Worm (Caenorhabditis elegans) whole organism, early embryonic: ENCODE data around the gene sri-30.

Experiments
- B0310.2 ChIP-seq: sonication (generic microtip); optimal IDR thresholded peaks from 2 replicates; lab custom pipeline; 2016; ENCODE audit warnings: mild to moderate bottlenecking, missing genetic modification characterization, missing compliant biosample characterization
- F13C5.2 ChIP-seq: sonication (generic microtip); optimal IDR thresholded peaks from 2 replicates; lab custom pipeline; 2017; ENCODE audit warnings: mild to moderate bottlenecking, missing genetic modification characterization, inconsistent platforms, missing compliant biosample characterization
- aly-1 ChIP-seq: sonication (generic microtip); optimal IDR thresholded peaks from 2 replicates; lab custom pipeline; 2016; ENCODE audit warnings: missing genetic modification characterization, missing compliant biosample characterization
- ama-1 ChIP-seq: fragments of 150-350 bp; optimal IDR thresholded peaks from 2 replicates; lab custom pipeline; 2014
- ceh-13 ChIP-seq: fragments of 200-800 bp; sonication (Bioruptor generic); optimal IDR thresholded peaks from 2 replicates; lab custom pipeline; 2018; ENCODE audit warnings: mild to moderate bottlenecking, missing genetic modification characterization, missing compliant biosample characterization
- ceh-36 ChIP-seq: sonication (generic microtip); optimal IDR thresholded peaks from 2 replicates; lab custom pipeline; 2016; ENCODE audit warnings: missing genetic modification characterization, inconsistent platforms, missing compliant biosample characterization
- ets-7 ChIP-seq: sonication (generic microtip); optimal IDR thresholded peaks from 2 replicates; lab custom pipeline; 2016; ENCODE audit warnings: missing genotype, missing genetic modification characterization, missing compliant biosample characterization
- flt-1 ChIP-seq: fragments of 200-800 bp; sonication (Bioruptor generic); IDR thresholded peaks from 2 replicates; pipeline ENCODE4 v1.3.6; 2022; ENCODE audit warnings: missing genetic modification characterization, missing compliant biosample characterization
- hmbx-1 ChIP-seq: sonication (generic microtip); optimal IDR thresholded peaks from 2 replicates; lab custom pipeline; 2016; ENCODE audit warnings: mild to moderate bottlenecking, missing genetic modification characterization, missing compliant biosample characterization
- hmg-4 ChIP-seq: fragments of 200-800 bp; sonication (Bioruptor generic); optimal IDR thresholded peaks from 2 replicates; lab custom pipeline; 2018; ENCODE audit warnings: mild to moderate bottlenecking, missing genetic modification characterization, missing compliant biosample characterization
- hnd-1 ChIP-seq: sonication (generic microtip); optimal IDR thresholded peaks from 2 replicates; lab custom pipeline; 2016; ENCODE audit warnings: missing genetic modification characterization, missing compliant biosample characterization
- pes-1 ChIP-seq: fragments of 200-800 bp; sonication (Bioruptor generic); IDR thresholded peaks from 2 replicates; pipeline ENCODE4 v1.3.6; 2022; ENCODE audit warnings: missing genetic modification reagents, missing genetic modification characterization, missing compliant biosample characterization
- scrt-1 ChIP-seq: fragments of 200-800 bp; sonication (Bioruptor generic); IDR thresholded peaks from 2 replicates; pipeline ENCODE4 v1.3.6; 2022; ENCODE audit warnings: missing genetic modification characterization, missing compliant biosample characterization
- sea-1 ChIP-seq: fragments of 200-800 bp; sonication (Bioruptor generic); conservative IDR thresholded peaks from 2 replicates; pipeline ENCODE4 v1.3.6; 2022; ENCODE audit warnings: missing genetic modification characterization, missing compliant biosample characterization
- tbx-11 ChIP-seq: fragments of 200-800 bp; sonication (Bioruptor generic); IDR thresholded peaks from 2 replicates; pipeline ENCODE4 v1.3.6; 2022; ENCODE audit warnings: missing genetic modification characterization, missing compliant biosample characterization
- tbx-37 ChIP-seq: fragments of 200-800 bp; sonication (Bioruptor generic); conservative IDR thresholded peaks from 2 replicates; pipeline ENCODE4 v1.3.6; 2022; ENCODE audit warnings: missing genetic modification reagents, missing genetic modification characterization, missing compliant biosample characterization
- tra-4 ChIP-seq: sonication (generic microtip); optimal IDR thresholded peaks from 2 replicates; lab custom pipeline; 2017; ENCODE audit warnings: missing genetic modification characterization, missing compliant biosample characterization

sri-30 gene

ce11 chrII:3045875-3046274 lies at the start of gene sri-30:
sri-30 (plus strand) TSS chrII:3046175.
- no peak for TF ChIP-seq flt-1
- no peak for TF ChIP-seq B0310.2 (tag; lab: Kevin White, UChicago)
- no peak for TF ChIP-seq ceh-13 (GFP tag; lab: Kevin White, UChicago)
- no peak for TF ChIP-seq ama-1 (lab: Kevin White, UChicago)
- TF ChIP-seq hmg-4 (GFP tag; lab: Kevin White, UChicago): no peak
- no peak for TF ChIP-seq ceh-36
- no peak for TF ChIP-seq tbx-37 (GFP tag; lab: Robert Waterston, UW)
- TF ChIP-seq tbx-11: no peak
- TF ChIP-seq scrt-1: no peak
- TF ChIP-seq sea-1 (GFP tag; lab: Robert Waterston, UW): no peak

DNA sequence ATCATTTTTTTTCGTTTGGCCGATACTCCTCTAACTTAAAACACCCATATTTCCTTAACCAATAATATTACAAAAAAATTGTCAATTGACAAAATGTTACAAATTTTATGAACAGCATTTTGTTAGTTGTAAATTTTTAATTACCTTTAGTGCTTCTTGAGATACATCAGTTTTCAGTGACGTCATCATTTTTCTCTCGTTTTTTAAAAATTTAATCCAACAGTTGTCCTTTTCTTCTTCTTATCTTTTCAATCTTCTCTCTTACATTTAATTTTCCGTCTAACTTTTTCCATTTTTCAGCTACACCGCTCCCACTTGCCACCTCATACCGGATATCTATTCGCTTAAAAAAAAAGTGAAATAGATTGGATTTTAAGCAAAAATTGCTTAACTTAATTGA lies 49.3 kb upstream of the sri-30 start, which contains the start of gene lido-8:
Gene lido-8 (plus strand): TSS at position 301 of the 400 bp plus-strand sequence.
- TF ChIP-seq aly-1 (tag; lab: Kevin White, UChicago) (no peak), ama-1 (lab: Kevin White, UChicago) (no peak), scrt-1 (no peak), pes-1 (no peak), hmbx-1 (tag; lab: Kevin White, UChicago) (no peak), tbx-11 (no peak), sea-1 (GFP tag; lab: Robert Waterston, UW) (no peak), hnd-1 (no peak), hmg-4 (GFP tag; lab: Kevin White, UChicago) (no peak), flt-1 (no peak), ets-7 (no peak), B0310.2 (tag; lab: Kevin White, UChicago) (no peak), ceh-36 (no peak), tbx-37 (GFP tag; lab: Robert Waterston, UW) (no peak), F13C5.2 (tag; lab: Kevin White, UChicago) (no peak), tra-4 (tag; lab: Kevin White, UChicago) (no peak), ceh-13 (GFP tag; lab: Kevin White, UChicago) (no peak)

DNA sequence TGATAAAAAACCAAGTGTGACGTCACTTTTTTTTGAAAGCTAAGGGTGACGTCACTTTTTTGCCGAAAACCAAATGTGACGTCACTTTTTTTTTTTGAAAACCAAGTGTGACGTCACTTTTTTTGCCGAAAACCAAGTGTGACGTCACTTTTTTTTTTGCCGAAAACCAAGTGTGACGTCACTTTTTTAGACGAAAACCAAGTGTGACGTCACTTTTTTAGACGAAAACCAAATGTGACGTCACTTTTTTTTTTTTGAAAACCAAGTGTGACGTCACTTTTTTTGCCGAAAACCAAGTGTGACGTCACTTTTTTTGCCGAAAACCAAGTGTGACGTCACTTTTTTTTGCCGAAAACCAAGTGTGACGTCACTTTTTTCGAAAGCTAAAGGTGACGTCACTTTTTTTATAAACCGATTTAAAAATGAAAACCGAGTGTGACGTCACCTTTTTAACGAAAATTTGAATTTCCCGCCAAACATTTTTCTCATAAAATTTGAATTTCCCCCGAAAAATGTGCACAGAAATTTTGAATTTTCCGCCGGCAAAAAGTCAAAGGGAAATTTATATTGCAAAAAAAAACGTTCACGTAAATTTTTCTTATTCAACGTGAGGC lies 48.0 kb upstream of the sri-30 start:
- TF ChIP-seq hmg-4 (GFP tag; lab: Kevin White, UChicago): no peak
- TF ChIP-seq tbx-11: no peak
- TF ChIP-seq hmbx-1 (tag; lab: Kevin White, UChicago): no peak
- no peak for TF ChIP-seq flt-1
- no peak for TF ChIP-seq sea-1 (GFP tag; lab: Robert Waterston, UW)
- TF ChIP-seq tbx-37 (GFP tag; lab: Robert Waterston, UW): no peak
- no peak for TF ChIP-seq ets-7
- TF ChIP-seq scrt-1: no peak
- TF ChIP-seq ceh-13 (GFP tag; lab: Kevin White, UChicago): no peak
- no peak for TF ChIP-seq aly-1 (tag; lab: Kevin White, UChicago)
- no peak for TF ChIP-seq ama-1 (lab: Kevin White, UChicago)
- no peak for TF ChIP-seq pes-1
- no peak for TF ChIP-seq tra-4 (tag; lab: Kevin White, UChicago)
- TF ChIP-seq F13C5.2 (tag; lab: Kevin White, UChicago): no peak
- no peak for TF ChIP-seq hnd-1
- TF ChIP-seq ceh-36: no peak
- TF ChIP-seq B0310.2 (tag; lab: Kevin White, UChicago): no peak

DNA sequence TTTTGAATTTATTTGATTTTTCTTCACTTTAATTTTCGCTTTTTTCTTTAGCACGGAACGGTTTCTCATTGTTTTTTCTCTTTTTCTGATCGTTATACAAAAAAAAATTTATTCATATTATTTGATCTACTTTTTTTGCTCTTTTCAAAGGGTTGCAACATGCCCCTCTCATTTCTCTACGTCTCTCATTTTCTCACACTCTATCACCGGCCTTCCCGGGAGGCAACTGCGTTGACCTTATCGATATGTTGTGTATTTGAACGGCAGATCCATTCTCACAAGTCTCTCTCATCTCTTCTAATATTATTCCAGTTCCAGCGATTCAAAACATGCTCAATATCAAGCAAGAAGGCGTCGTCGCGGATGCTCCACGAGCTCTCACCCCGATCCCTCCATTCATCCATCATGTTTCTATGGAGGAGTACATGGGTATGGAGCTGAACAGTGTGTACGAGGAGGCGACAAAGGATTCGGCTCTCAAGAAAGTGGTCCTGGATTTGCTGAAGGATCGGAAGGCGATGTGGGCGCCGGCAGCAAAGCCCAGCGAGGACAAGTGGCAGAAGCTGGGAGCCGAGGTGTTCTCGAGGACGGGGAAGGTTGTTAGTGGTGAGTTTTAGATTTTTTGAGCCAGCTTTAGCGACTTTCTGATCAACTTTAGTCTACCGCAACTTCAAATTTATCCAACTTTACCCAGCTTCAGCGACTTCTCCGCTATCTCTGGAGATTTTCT lies 45.3 kb upstream of the sri-30 start, which contains the start of gene lido-9:
Gene lido-9 (plus strand): TSS at position 234 of the 730 bp plus-strand sequence.
- TF ChIP-seq hmbx-1 (tag; lab: Kevin White, UChicago) (no peak), F13C5.2 (tag; lab: Kevin White, UChicago) (no peak), sea-1 (GFP tag; lab: Robert Waterston, UW) (0 out of 2 replicates have a peak, but pooled peaks have one; percentile 48), hmg-4 (GFP tag; lab: Kevin White, UChicago) (no peak), aly-1 (tag; lab: Kevin White, UChicago) (no peak), ceh-36 (no peak), ama-1 (lab: Kevin White, UChicago) (peak; percentile 23), tbx-37 (GFP tag; lab: Robert Waterston, UW) (no peak), scrt-1 (peak; percentile 68)

DNA sequence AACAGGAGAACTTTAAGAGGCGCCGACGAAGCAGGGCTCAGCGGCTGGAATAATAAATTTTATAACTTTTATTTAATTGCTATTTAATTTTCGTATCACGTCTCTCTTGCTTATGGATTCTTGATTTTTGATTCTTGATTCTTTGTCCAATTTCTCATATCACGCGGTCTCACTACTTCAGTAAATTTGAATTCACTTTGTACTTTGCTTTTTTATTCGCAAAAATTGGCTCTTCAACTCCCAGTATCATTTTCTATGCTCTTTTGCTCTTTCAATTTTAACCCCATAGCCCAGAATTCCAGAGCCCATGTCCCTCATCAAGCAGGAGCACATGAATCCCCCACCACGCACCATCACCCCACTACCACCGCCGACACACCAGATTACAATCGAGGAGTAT lies 43.8 kb upstream of the sri-30 start, which contains the start of gene lido-10:
Gene lido-10 (plus strand): TSS at position 301 of the 400 bp plus-strand sequence.
- TF ChIP-seq sea-1 (GFP tag; lab: Robert Waterston, UW) (no peak), hnd-1 (no peak), pes-1 (no peak), ceh-13 (GFP tag; lab: Kevin White, UChicago) (no peak), ama-1 (lab: Kevin White, UChicago) (no peak), aly-1 (tag; lab: Kevin White, UChicago) (no peak), hmg-4 (GFP tag; lab: Kevin White, UChicago) (no peak), ceh-36 (no peak), hmbx-1 (tag; lab: Kevin White, UChicago) (no peak), B0310.2 (tag; lab: Kevin White, UChicago) (no peak), ets-7 (no peak), flt-1 (no peak)

- no peak for TF ChIP-seq hmg-4 (GFP tag; lab: Kevin White, UChicago)
- TF ChIP-seq sea-1 (GFP tag; lab: Robert Waterston, UW): no peak
- TF ChIP-seq ama-1 (lab: Kevin White, UChicago): no peak
- no peak for TF ChIP-seq B0310.2 (tag; lab: Kevin White, UChicago)
- TF ChIP-seq tra-4 (tag; lab: Kevin White, UChicago): no peak
- TF ChIP-seq ets-7: no peak
- TF ChIP-seq aly-1 (tag; lab: Kevin White, UChicago): no peak
- TF ChIP-seq ceh-36: no peak
Observed at ce11 chrII:3003667-3004066, 42.3 kb upstream of the sri-30 start, which contains the start of gene lido-11. lido-11 (plus strand) TSS chrII:3003967.

DNA sequence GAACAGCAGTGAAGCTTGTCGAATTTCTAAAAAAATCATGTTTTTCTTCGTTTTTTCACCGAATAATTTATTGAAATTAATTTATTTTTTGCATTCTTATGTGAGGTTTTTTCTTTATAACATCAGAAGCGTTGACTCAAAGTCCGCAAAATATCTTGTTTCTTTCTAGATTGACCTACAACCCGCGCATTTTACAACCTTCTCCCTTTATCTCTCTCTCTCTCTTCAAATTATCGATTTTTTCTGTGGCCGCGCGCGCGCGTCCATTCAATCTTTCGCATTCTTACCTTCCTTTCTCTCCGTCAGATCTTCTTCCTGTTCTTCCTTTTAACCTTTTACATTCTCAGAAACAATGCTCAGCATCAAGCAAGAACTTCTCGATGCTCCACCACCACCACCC lies 40.5 kb upstream of the sri-30 start, which contains the start of gene lido-12:
Gene lido-12 (plus strand): TSS at position 301 of the 400 bp plus-strand sequence.
- TF ChIP-seq ets-7 (no peak), scrt-1 (no peak), pes-1 (no peak), hmbx-1 (tag; lab: Kevin White, UChicago) (no peak), tbx-37 (GFP tag; lab: Robert Waterston, UW) (no peak)
